Worm (Caenorhabditis elegans): ENCODE data around the gene B0244.10.

DNA sequence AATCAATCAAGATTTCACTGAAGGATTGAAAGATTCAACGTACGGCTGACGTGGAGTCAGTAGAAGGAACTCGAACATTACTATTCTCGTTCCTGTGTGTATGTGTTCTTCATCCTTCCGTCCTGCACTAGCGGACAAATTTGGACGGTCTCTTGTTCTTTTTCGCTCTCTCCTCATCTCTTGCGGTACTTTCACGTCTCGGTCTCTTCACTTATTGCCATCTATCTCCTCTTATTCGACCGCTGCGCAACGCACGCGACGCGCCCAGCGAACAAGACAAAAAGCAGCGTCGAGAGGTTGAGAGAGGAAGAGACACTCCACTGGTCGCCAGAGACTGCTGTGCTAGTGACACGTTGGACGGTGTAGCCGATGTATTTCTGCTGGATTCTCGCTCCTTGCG, 19.5 kb upstream of the B0244.10 start:
- TF ChIP-seq pha-4 (tag; optimal IDR thresholded peaks at IDR 0.05) = peak; percentile 78
- TF ChIP-seq nhr-12 (tag; optimal IDR thresholded peaks at IDR 0.05) = no peak
- TF ChIP-seq mdl-1 (tag; optimal IDR thresholded peaks at IDR 0.05) = peak; percentile 32
- TF ChIP-seq nhr-11 (tag; optimal IDR thresholded peaks at IDR 0.05) = no peak
